Fruit fly (Drosophila melanogaster) whole organism, embryonic: ENCODE measurements around the gene CG4461.

Experiments used
- Bdp1 ChIP-seq: fragments of 200-800 bp; sonication (Bioruptor generic); optimal IDR thresholded peaks from 3 replicates; lab custom pipeline; 2016; ENCODE audit warnings: missing biosample characterization, missing genetic modification characterization
- CG10959 ChIP-seq: fragments of 200-800 bp; sonication (Bioruptor generic); IDR thresholded peaks from 2 replicates; pipeline ENCODE4 v1.3.6; 2022; ENCODE audit warnings: missing biosample characterization, missing genetic modification characterization
- CG11560 ChIP-seq: fragments of 200-800 bp; sonication (Bioruptor generic); IDR thresholded peaks from 3 replicates; pipeline ENCODE4 v1.3.6; 2022; ENCODE audit warnings: missing biosample characterization, missing genetic modification characterization
- CG11695 ChIP-seq: fragments of 200-800 bp; sonication (Bioruptor generic); IDR thresholded peaks from 3 replicates; pipeline ENCODE4 v1.3.6; 2022; ENCODE audit warnings: missing biosample characterization, missing genetic modification characterization
- CG11696 ChIP-seq: fragments of 200-800 bp; sonication (Bioruptor generic); IDR thresholded peaks from 2 replicates; pipeline ENCODE4 v1.3.6; 2022; ENCODE audit warnings: missing biosample characterization, missing genetic modification characterization
- CG13287 ChIP-seq: fragments of 200-800 bp; sonication (Bioruptor generic); IDR thresholded peaks from 2 replicates; pipeline ENCODE4 v1.3.6; 2022; ENCODE audit warnings: missing biosample characterization, missing genetic modification characterization; ENCODE audit not compliant: partially characterized antibody
- CG13894 ChIP-seq: fragments of 200-800 bp; sonication (Bioruptor generic); optimal IDR thresholded peaks from 3 replicates; lab custom pipeline; 2018; ENCODE audit warnings: missing biosample characterization, mild to moderate bottlenecking, missing genetic modification characterization, moderate library complexity
- CG15696 ChIP-seq: fragments of 200-800 bp; sonication (Bioruptor generic); optimal IDR thresholded peaks from 2 replicates; lab custom pipeline; 2019; ENCODE audit warnings: missing biosample characterization, mild to moderate bottlenecking, missing genetic modification characterization, moderate library complexity
- CG2116 ChIP-seq: fragments of 200-800 bp; sonication (Bioruptor generic); optimal IDR thresholded peaks from 3 replicates; lab custom pipeline; 2018; ENCODE audit warnings: missing biosample characterization, mild to moderate bottlenecking, missing genetic modification characterization
- CG2889 ChIP-seq: fragments of 200-800 bp; sonication (Bioruptor generic); IDR thresholded peaks from 3 replicates; pipeline ENCODE4 v1.3.6; 2022; ENCODE audit warnings: missing biosample characterization, missing genetic modification characterization
- CG3065 ChIP-seq: fragments of 200-800 bp; sonication (Bioruptor generic); optimal IDR thresholded peaks from 2 replicates; lab custom pipeline; 2016; ENCODE audit warnings: missing biosample characterization, missing genetic modification characterization
- CG31365 ChIP-seq: fragments of 200-800 bp; sonication (Bioruptor generic); optimal IDR thresholded peaks from 2 replicates; lab custom pipeline; 2018; ENCODE audit warnings: missing biosample characterization, mild to moderate bottlenecking, missing genetic modification characterization
- CG3163 ChIP-seq: fragments of 200-800 bp; sonication (Bioruptor generic); optimal IDR thresholded peaks from 3 replicates; lab custom pipeline; 2016; ENCODE audit warnings: missing biosample characterization, missing genetic modification characterization
- CG32767 ChIP-seq: fragments of 200-800 bp; sonication (Bioruptor generic); IDR thresholded peaks from 2 replicates; pipeline ENCODE4 v1.3.6; 2022; ENCODE audit warnings: missing biosample characterization, missing genetic modification characterization
- CG34376 ChIP-seq: fragments of 200-800 bp; sonication (Bioruptor generic); optimal IDR thresholded peaks from 2 replicates; lab custom pipeline; 2018; ENCODE audit warnings: missing biosample characterization, mild to moderate bottlenecking, missing genetic modification characterization
- CG34422 ChIP-seq: fragments of 200-800 bp; sonication (Bioruptor generic); IDR thresholded peaks from 3 replicates; pipeline ENCODE4 v1.3.6; 2022; ENCODE audit warnings: missing biosample characterization, missing genetic modification characterization
- CG5245 ChIP-seq: fragments of 200-800 bp; sonication (Bioruptor generic); optimal IDR thresholded peaks from 3 replicates; lab custom pipeline; 2016; ENCODE audit warnings: missing biosample characterization, missing genetic modification characterization
- CG5953 ChIP-seq: fragments of 200-800 bp; sonication (Bioruptor generic); IDR thresholded peaks from 2 replicates; pipeline ENCODE4 v1.3.6; 2022; ENCODE audit warnings: missing biosample characterization, missing genetic modification characterization
- CG6272 ChIP-seq: fragments of 200-800 bp; sonication (Bioruptor generic); IDR thresholded peaks from 2 replicates; pipeline ENCODE4 v1.3.6; 2022; ENCODE audit warnings: missing biosample characterization, missing genetic modification characterization
- CG6765 ChIP-seq: fragments of 200-800 bp; sonication (Bioruptor generic); optimal IDR thresholded peaks from 3 replicates; lab custom pipeline; 2017; ENCODE audit warnings: missing biosample characterization, mild to moderate bottlenecking, missing genetic modification characterization
- CG7372 ChIP-seq: fragments of 200-800 bp; sonication (Bioruptor generic); IDR thresholded peaks from 2 replicates; pipeline ENCODE4 v1.3.6; 2022; ENCODE audit warnings: missing biosample characterization, missing genetic modification characterization
- CG7928 ChIP-seq: fragments of 200-800 bp; sonication (Bioruptor generic); optimal IDR thresholded peaks from 2 replicates; lab custom pipeline; 2017; ENCODE audit warnings: missing biosample characterization, mild to moderate bottlenecking, missing genetic modification characterization
- CG8478 ChIP-seq: fragments of >200 bp; optimal IDR thresholded peaks from 2 replicates; lab custom pipeline; 2018
- Chrac-16 ChIP-seq: fragments of 200-800 bp; sonication (Bioruptor generic); optimal IDR thresholded peaks from 3 replicates; lab custom pipeline; 2016; ENCODE audit warnings: missing biosample characterization, missing genetic modification characterization
- Dll ChIP-seq: fragments of 200-800 bp; sonication (Bioruptor generic); IDR thresholded peaks from 4 replicates; pipeline ENCODE4 v1.3.6; 2022; ENCODE audit warnings: missing biosample characterization, missing genetic modification characterization; ENCODE audit not compliant: partially characterized antibody
- Dp ChIP-seq: fragments of 200-800 bp; sonication (Bioruptor generic); optimal IDR thresholded peaks from 2 replicates; lab custom pipeline; 2018; ENCODE audit warnings: missing biosample characterization, mild to moderate bottlenecking, missing genetic modification characterization, moderate library complexity
- Eip74EF ChIP-seq, 2 experiments: fragments of 200-800 bp in 1 of 2; fragments of >200 bp in 1 of 2; sonication (Bioruptor generic) in 1 of 2; optimal IDR thresholded peaks; 2 replicates each; lab custom pipeline; 2017 to 2019; ENCODE audit warnings: missing biosample characterization in 2 of 2, missing genetic modification characterization in 2 of 2, mild to moderate bottlenecking in 1 of 2, moderate library complexity in 1 of 2
- HLHmδ ChIP-seq: fragments of 200-800 bp; sonication (Bioruptor generic); optimal IDR thresholded peaks from 2 replicates; lab custom pipeline; 2018; ENCODE audit warnings: missing biosample characterization, mild to moderate bottlenecking, missing genetic modification characterization, moderate library complexity
- HmgZ ChIP-seq: fragments of 200-800 bp; sonication (Bioruptor generic); optimal IDR thresholded peaks from 2 replicates; lab custom pipeline; 2018; ENCODE audit warnings: missing biosample characterization, mild to moderate bottlenecking, missing genetic modification characterization
- Hmr ChIP-seq: fragments of 200-800 bp; sonication (Bioruptor generic); optimal IDR thresholded peaks from 3 replicates; lab custom pipeline; 2017; ENCODE audit warnings: mild to moderate bottlenecking, missing biosample characterization, missing genetic modification reagents, missing genetic modification characterization
- Lhr ChIP-seq: fragments of 200-800 bp; sonication (Bioruptor generic); optimal IDR thresholded peaks from 3 replicates; lab custom pipeline; 2017; ENCODE audit warnings: mild to moderate bottlenecking, missing biosample characterization, missing genetic modification reagents, missing genetic modification characterization
- Mes4 ChIP-seq: fragments of 200-800 bp; sonication (Bioruptor generic); optimal IDR thresholded peaks from 2 replicates; lab custom pipeline; 2016; ENCODE audit warnings: missing biosample characterization, missing genetic modification characterization
- Neu2 ChIP-seq: fragments of 200-800 bp; sonication (Bioruptor generic); optimal IDR thresholded peaks from 3 replicates; lab custom pipeline; 2016; ENCODE audit warnings: missing biosample characterization, missing genetic modification characterization, borderline replicate concordance
- Nf-YA ChIP-seq: fragments of 200-800 bp; sonication (Bioruptor generic); IDR thresholded peaks from 2 replicates; pipeline ENCODE4 v1.3.6; 2022; ENCODE audit warnings: missing biosample characterization, missing genetic modification characterization
- Nf-YB ChIP-seq: fragments of 200-800 bp; sonication (Bioruptor generic); optimal IDR thresholded peaks from 3 replicates; lab custom pipeline; 2019; ENCODE audit warnings: missing biosample characterization, mild to moderate bottlenecking, missing genetic modification characterization, moderate library complexity
- Scr ChIP-seq: fragments of 200-800 bp; sonication (Bioruptor generic); IDR thresholded peaks from 2 replicates; pipeline ENCODE4 v1.3.6; 2022; ENCODE audit warnings: missing biosample characterization, missing genetic modification characterization; ENCODE audit not compliant: partially characterized antibody
- Sox100B ChIP-seq: fragments of 200-800 bp; sonication (Bioruptor generic); optimal IDR thresholded peaks from 3 replicates; lab custom pipeline; 2018; ENCODE audit warnings: missing biosample characterization, mild to moderate bottlenecking, missing genetic modification characterization
- ase ChIP-seq: fragments of 200-800 bp; sonication (Bioruptor generic); IDR thresholded peaks from 3 replicates; pipeline ENCODE4 v1.3.6; 2022; ENCODE audit warnings: missing biosample characterization, missing genetic modification characterization
- dysf ChIP-seq: fragments of 200-800 bp; sonication (Bioruptor generic); IDR thresholded peaks from 3 replicates; pipeline ENCODE4 v1.3.6; 2022; ENCODE audit warnings: missing biosample characterization, missing genetic modification characterization
- fd102C ChIP-seq: fragments of 200-800 bp; sonication (Bioruptor generic); optimal IDR thresholded peaks from 2 replicates; lab custom pipeline; 2018; ENCODE audit warnings: missing biosample characterization, mild to moderate bottlenecking, missing genetic modification characterization, moderate library complexity
- hth ChIP-seq: fragments of >200 bp; optimal IDR thresholded peaks from 2 replicates; lab custom pipeline; 2017; ENCODE audit warnings: inconsistent platforms
- jigr1 ChIP-seq: fragments of 200-800 bp; sonication (Bioruptor generic); IDR thresholded peaks from 3 replicates; pipeline ENCODE4 v1.3.6; 2022; ENCODE audit warnings: missing biosample characterization, missing genetic modification characterization
- lmd ChIP-seq: fragments of 200-800 bp; sonication (Bioruptor generic); IDR thresholded peaks from 2 replicates; pipeline ENCODE4 v1.3.6; 2022; ENCODE audit warnings: missing biosample characterization, missing genetic modification characterization
- mam ChIP-seq: fragments of 200-800 bp; sonication (Bioruptor generic); optimal IDR thresholded peaks from 3 replicates; lab custom pipeline; 2016; ENCODE audit warnings: missing biosample characterization, missing genetic modification characterization
- mirr ChIP-seq: fragments of 200-800 bp; sonication (Bioruptor generic); optimal IDR thresholded peaks from 3 replicates; lab custom pipeline; 2018; ENCODE audit warnings: missing biosample characterization, mild to moderate bottlenecking, missing genetic modification characterization
- p53 ChIP-seq: fragments of 200-800 bp; sonication (Bioruptor generic); optimal IDR thresholded peaks from 2 replicates; lab custom pipeline; 2016; ENCODE audit warnings: missing biosample characterization, missing genetic modification characterization
- pb ChIP-seq: fragments of 200-800 bp; sonication (Bioruptor generic); optimal IDR thresholded peaks from 3 replicates; lab custom pipeline; 2016; ENCODE audit warnings: missing biosample characterization, missing genetic modification characterization
- pita ChIP-seq: fragments of 200-800 bp; sonication (Bioruptor generic); optimal IDR thresholded peaks from 2 replicates; lab custom pipeline; 2017; ENCODE audit warnings: missing biosample characterization, mild to moderate bottlenecking, missing genetic modification characterization
- stc ChIP-seq: fragments of 200-800 bp; sonication (Bioruptor generic); IDR thresholded peaks from 2 replicates; pipeline ENCODE4 v1.3.6; 2022; ENCODE audit warnings: missing biosample characterization, missing genetic modification characterization
- tgo ChIP-seq: fragments of 200-800 bp; sonication (Bioruptor generic); IDR thresholded peaks from 3 replicates; pipeline ENCODE4 v1.3.6; 2022; ENCODE audit warnings: missing biosample characterization, missing genetic modification characterization
- vfl ChIP-seq: fragments of 200-800 bp; sonication (Bioruptor generic); optimal IDR thresholded peaks from 2 replicates; lab custom pipeline; 2016; ENCODE audit warnings: missing biosample characterization, missing genetic modification characterization

Gene CG4461

DNA sequence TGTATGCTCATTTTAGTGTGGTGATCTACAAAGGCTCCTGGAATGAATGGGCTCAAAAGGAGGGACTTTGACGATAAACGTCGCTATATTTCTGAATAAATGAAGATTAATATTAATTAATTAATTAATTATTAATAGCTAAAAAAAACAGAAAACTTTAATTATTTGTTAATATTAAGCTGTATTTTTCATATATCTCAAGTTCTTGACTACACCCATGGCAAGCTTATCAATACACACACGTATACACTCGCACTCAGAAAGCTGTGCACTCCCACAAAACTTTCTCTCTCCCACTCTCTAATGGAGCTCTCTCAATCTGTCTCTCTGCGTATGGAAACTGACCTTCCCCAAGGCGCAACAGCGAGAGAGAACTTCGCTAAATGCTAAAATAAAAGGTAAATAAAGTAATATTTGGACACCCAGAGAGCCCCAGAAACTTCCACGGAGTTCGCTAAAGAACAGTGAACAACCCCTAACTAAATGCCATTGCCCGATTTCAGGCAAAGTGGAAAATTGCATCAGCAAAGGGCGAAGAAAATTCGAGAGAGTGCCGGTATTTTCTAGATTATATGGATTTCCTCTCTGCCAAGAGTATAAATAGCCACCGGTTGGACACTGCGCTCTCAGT is 1.7 kb upstream of the CG4461 start (continued):
- no peak for TF ChIP-seq jigr1
- TF ChIP-seq pb (GFP tag; lab: Kevin White, UChicago), result no peak
- no peak for TF ChIP-seq CG2889
- peak; percentile 18 for TF ChIP-seq CG34376 (GFP tag; lab: Kevin White, UChicago)
- TF ChIP-seq CG11560 (tag; lab: Robert Waterston, UW), result no peak
- TF ChIP-seq fd102C (GFP tag; lab: Kevin White, UChicago), result no peak
- no peak for TF ChIP-seq Neu2 (GFP tag; lab: Kevin White, UChicago)
- TF ChIP-seq CG3065 (GFP tag; lab: Kevin White, UChicago), result no peak
- peak; percentile 76 for TF ChIP-seq CG32767 (GFP tag; lab: Robert Waterston, UW)
- TF ChIP-seq HmgZ (tag; lab: Kevin White, UChicago), result peak; percentile 4
- no peak for TF ChIP-seq mam (GFP tag; lab: Kevin White, UChicago)
- TF ChIP-seq vfl, result no peak
- TF ChIP-seq dysf, result peak; percentile 75
- TF ChIP-seq pita (GFP tag; lab: Kevin White, UChicago), result no peak
- peak; percentile 58 for TF ChIP-seq CG11696 (GFP tag; lab: Robert Waterston, UW)
- TF ChIP-seq CG2116 (GFP tag; lab: Kevin White, UChicago), result no peak
- TF ChIP-seq Lhr (GFP tag; lab: Kevin White, UChicago), result peak; percentile 2
- TF ChIP-seq CG13287 (GFP tag; lab: Robert Waterston, UW), result peak; percentile 52
- TF ChIP-seq CG6765, result peak; percentile 54
- peak; percentile 28; the same call in 1 of the 2 replicates for TF ChIP-seq Nf-YA
- peak; percentile 79 for TF ChIP-seq Hmr (GFP tag; lab: Kevin White, UChicago)
- peak in 1 of 2 experiments; percentile 53 for TF ChIP-seq Eip74EF (GFP tag; optimal IDR thresholded peaks at IDR 0.05; lab: Kevin White, UChicago)
- no peak for TF ChIP-seq CG6272 (GFP tag; lab: Robert Waterston, UW)
- TF ChIP-seq stc (GFP tag; lab: Robert Waterston, UW), result peak; percentile 79
- TF ChIP-seq Scr (GFP tag; lab: Robert Waterston, UW), result no peak
- TF ChIP-seq CG7928 (GFP tag; lab: Kevin White, UChicago), result peak; percentile 33
- TF ChIP-seq CG34422, result peak; percentile 67; the same call in 1 of the 3 replicates
- TF ChIP-seq ase (GFP tag; lab: Robert Waterston, UW), result peak; percentile 51; the same call in 1 of the 3 replicates
- peak; percentile 28; the same call in 1 of the 2 replicates for TF ChIP-seq CG7372 (GFP tag; lab: Robert Waterston, UW)
- TF ChIP-seq Mes4 (GFP tag; lab: Kevin White, UChicago), result no peak
- no peak for TF ChIP-seq CG3163
- TF ChIP-seq CG8478, result no peak
- peak; percentile 44 for TF ChIP-seq CG5245 (GFP tag; lab: Kevin White, UChicago)
- peak; percentile 17 for TF ChIP-seq Chrac-16 (GFP tag; lab: Kevin White, UChicago)
- no peak for TF ChIP-seq CG15696 (tag; lab: Kevin White, UChicago)
- TF ChIP-seq lmd (GFP tag; lab: Robert Waterston, UW), result peak; percentile 75
- peak; percentile 61 for TF ChIP-seq CG13894 (tag; lab: Kevin White, UChicago)
- no peak for TF ChIP-seq CG10959 (GFP tag; lab: Robert Waterston, UW)
- no peak for TF ChIP-seq CG31365 (tag; lab: Kevin White, UChicago)
- TF ChIP-seq Nf-YB, result peak; percentile 30
- peak; percentile 89 for TF ChIP-seq CG11695 (GFP tag; lab: Robert Waterston, UW)
- TF ChIP-seq tgo (GFP tag; lab: Robert Waterston, UW), result peak; percentile 67; the same call in 2 of the 3 replicates
- no peak for TF ChIP-seq Bdp1 (GFP tag; lab: Kevin White, UChicago)
- no peak for TF ChIP-seq p53 (GFP tag; lab: Kevin White, UChicago)
- TF ChIP-seq Sox100B (GFP tag; lab: Kevin White, UChicago), result peak; percentile 72
- TF ChIP-seq mirr (GFP tag; lab: Kevin White, UChicago), result no peak
- TF ChIP-seq CG5953 (GFP tag; lab: Robert Waterston, UW), result peak; percentile 69
- no peak for TF ChIP-seq hth (lab: Kevin White, UChicago)
- TF ChIP-seq Dp, result no peak
- no peak for TF ChIP-seq HLHmδ (GFP tag; lab: Kevin White, UChicago)
- peak; percentile 62; the same call in 2 of the 4 replicates for TF ChIP-seq Dll (GFP tag; lab: Robert Waterston, UW)
